Fruit fly (Drosophila melanogaster): ENCODE data around the gene Mvl.

dm6 chr3R:21046927-21047326 is 13.7 kb downstream of the Mvl start, which contains the start of gene CG31207:
- TF ChIP-seq Hr4 (GFP tag; optimal IDR thresholded peaks at IDR 0.05) (no peak), CG8119 (GFP tag; IDR thresholded peaks at IDR 0.05) (no peak), Sox102F (GFP tag; optimal IDR thresholded peaks at IDR 0.05) (no peak), Ets21C (GFP tag; optimal IDR thresholded peaks at IDR 0.05) (no peak), CG34406 (GFP tag; optimal IDR thresholded peaks at IDR 0.05) (no peak), svp (GFP tag) (no peak), OdsH (GFP tag; optimal IDR thresholded peaks at IDR 0.05) (no peak), achi (GFP tag; optimal IDR thresholded peaks at IDR 0.05) (no peak), CG11902 (GFP tag; optimal IDR thresholded peaks at IDR 0.05) (no peak)

Data from whole organism, prepupa.